Worm (Caenorhabditis elegans) whole organism, L4 larva: ENCODE measurements around the gene cest-5.2.

Experiments
- F37D6.2 ChIP-seq: sonication (generic microtip); optimal IDR thresholded peaks from 2 replicates; lab custom pipeline; 2016; ENCODE audit warnings: mild to moderate bottlenecking, missing genetic modification characterization, missing compliant biosample characterization
- Y5F2A.4 ChIP-seq: fragments of 200-800 bp; sonication (Bioruptor generic); optimal IDR thresholded peaks from 2 replicates; lab custom pipeline; 2018; ENCODE audit warnings: mild to moderate bottlenecking, missing genetic modification characterization, missing compliant biosample characterization
- Y75B8A.6 ChIP-seq: fragments of 200-800 bp; sonication (Bioruptor generic); IDR thresholded peaks from 2 replicates; pipeline ENCODE4 v1.3.6; 2022; ENCODE audit warnings: missing genetic modification reagents, missing genetic modification characterization, missing compliant biosample characterization
- ZK546.5 ChIP-seq, 2 experiments: sonication (generic microtip); optimal IDR thresholded peaks; 2 replicates each; lab custom pipeline; 2017; ENCODE audit warnings: missing biosample characterization in 2 of 2, missing genetic modification characterization in 2 of 2
- ceh-20 ChIP-seq: fragments of 200-800 bp; sonication (Bioruptor generic); IDR thresholded peaks from 2 replicates; pipeline ENCODE4 v1.3.6; 2022; ENCODE audit warnings: missing genetic modification reagents, missing genetic modification characterization, missing compliant biosample characterization
- ceh-32 ChIP-seq: sonication (generic microtip); optimal IDR thresholded peaks from 2 replicates; lab custom pipeline; 2016; ENCODE audit warnings: mild to moderate bottlenecking, missing genetic modification characterization, missing compliant biosample characterization; ENCODE audit not compliant: poor library complexity
- ceh-44 ChIP-seq: fragments of 200-800 bp; sonication (Bioruptor generic); IDR thresholded peaks from 2 replicates; pipeline ENCODE4 v1.3.6; 2022; ENCODE audit warnings: missing genetic modification reagents, missing genetic modification characterization, missing compliant biosample characterization
- cey-2 ChIP-seq: sonication (generic microtip); optimal IDR thresholded peaks from 3 replicates; lab custom pipeline; 2017; ENCODE audit warnings: missing genetic modification characterization, mild to moderate bottlenecking, missing compliant biosample characterization, antibody characterized with exemption, borderline replicate concordance; ENCODE audit not compliant: insufficient read depth
- ctbp-1 ChIP-seq: fragments of 200-800 bp; sonication (Bioruptor generic); IDR thresholded peaks from 2 replicates; pipeline ENCODE4 v1.3.6; 2022; ENCODE audit warnings: missing genetic modification reagents, missing genetic modification characterization, missing compliant biosample characterization
- daf-12 ChIP-seq: fragments of 150-350 bp; optimal IDR thresholded peaks from 2 replicates; lab custom pipeline; 2014; ENCODE audit warnings: missing biosample characterization, missing genetic modification reagents, missing genetic modification characterization
- duxl-1 ChIP-seq: sonication (generic microtip); optimal IDR thresholded peaks from 2 replicates; lab custom pipeline; 2016; ENCODE audit warnings: mild to moderate bottlenecking, missing genetic modification characterization, moderate library complexity, missing compliant biosample characterization; ENCODE audit not compliant: poor library complexity
- fos-1 ChIP-seq: fragments of 150-350 bp; optimal IDR thresholded peaks from 2 replicates; lab custom pipeline; 2014; ENCODE audit warnings: missing biosample characterization, missing genetic modification characterization
- gei-8 ChIP-seq: fragments of 200-800 bp; sonication (Bioruptor generic); optimal IDR thresholded peaks from 2 replicates; lab custom pipeline; 2018; ENCODE audit warnings: mild to moderate bottlenecking, missing genetic modification characterization, missing compliant biosample characterization
- hlh-11 ChIP-seq: fragments of 200-800 bp; sonication (Bioruptor generic); optimal IDR thresholded peaks from 2 replicates; lab custom pipeline; 2018; ENCODE audit warnings: mild to moderate bottlenecking, missing genetic modification characterization, missing compliant biosample characterization
- hmg-1.1 ChIP-seq: fragments of 200-800 bp; sonication (Bioruptor generic); IDR thresholded peaks from 2 replicates; pipeline ENCODE4 v1.3.6; 2022; ENCODE audit warnings: missing genetic modification reagents, missing genetic modification characterization, missing compliant biosample characterization
- lin-29 ChIP-seq: fragments of 200-800 bp; sonication (Bioruptor generic); IDR thresholded peaks from 2 replicates; pipeline ENCODE4 v1.3.6; 2022; ENCODE audit warnings: missing genetic modification reagents, missing genetic modification characterization, missing compliant biosample characterization
- lin-39 ChIP-seq: fragments of 150-350 bp; optimal IDR thresholded peaks from 2 replicates; lab custom pipeline; 2014; ENCODE audit warnings: missing biosample characterization, missing genetic modification reagents, missing genetic modification characterization
- lsy-2 ChIP-seq, 2 experiments: fragments of 150-350 bp in 1 of 2; sonication (generic microtip) in 1 of 2; optimal IDR thresholded peaks; 2 replicates each; lab custom pipeline; 2014 to 2017; ENCODE audit warnings: missing biosample characterization in 2 of 2, missing genetic modification characterization in 2 of 2
- madf-5 ChIP-seq, 2 experiments: fragments of 200-800 bp; sonication (Bioruptor generic); IDR thresholded peaks; 2 replicates each; pipeline ENCODE4 v1.3.6; 2022; ENCODE audit warnings: missing compliant biosample characterization in 2 of 2, missing genetic modification characterization in 2 of 2
- mdt-29 ChIP-seq: fragments of 200-800 bp; sonication (Bioruptor generic); IDR thresholded peaks from 2 replicates; pipeline ENCODE4 v1.3.6; 2022; ENCODE audit warnings: missing genetic modification reagents, missing genetic modification characterization, missing compliant biosample characterization
- mxl-2 ChIP-seq: fragments of 200-800 bp; sonication (Bioruptor generic); conservative IDR thresholded peaks from 2 replicates; pipeline ENCODE4 v1.3.6; 2022; ENCODE audit warnings: missing genetic modification reagents, missing genetic modification characterization, missing compliant biosample characterization
- mxl-3 ChIP-seq: fragments of 200-800 bp; sonication (Bioruptor generic); optimal IDR thresholded peaks from 2 replicates; lab custom pipeline; 2018; ENCODE audit warnings: mild to moderate bottlenecking, missing genetic modification characterization, missing compliant biosample characterization
- nhr-10 ChIP-seq: fragments of 150-350 bp; optimal IDR thresholded peaks from 2 replicates; lab custom pipeline; 2014; ENCODE audit warnings: missing biosample characterization, missing genetic modification characterization
- nhr-102 ChIP-seq: sonication (generic microtip); optimal IDR thresholded peaks from 2 replicates; lab custom pipeline; 2016; ENCODE audit warnings: mild to moderate bottlenecking, missing genetic modification characterization, moderate library complexity, missing compliant biosample characterization
- nhr-237 ChIP-seq: sonication (generic microtip); optimal IDR thresholded peaks from 2 replicates; lab custom pipeline; 2017; ENCODE audit warnings: missing biosample characterization, missing genetic modification characterization
- nhr-25 ChIP-seq: sonication (generic microtip); optimal IDR thresholded peaks from 2 replicates; lab custom pipeline; 2017; ENCODE audit warnings: missing genetic modification characterization, mild to moderate bottlenecking, missing compliant biosample characterization, antibody characterized with exemption, moderate library complexity, borderline replicate concordance; ENCODE audit not compliant: insufficient read depth
- nhr-28 ChIP-seq: fragments of 150-350 bp; optimal IDR thresholded peaks from 2 replicates; lab custom pipeline; 2014; ENCODE audit warnings: missing biosample characterization, missing genetic modification characterization
- nhr-41 ChIP-seq: fragments of 200-800 bp; sonication (Bioruptor generic); IDR thresholded peaks from 2 replicates; pipeline ENCODE4 v1.3.6; 2022; ENCODE audit warnings: missing genetic modification reagents, missing genetic modification characterization, missing compliant biosample characterization
- nhr-48 ChIP-seq: sonication (generic microtip); optimal IDR thresholded peaks from 2 replicates; lab custom pipeline; 2016; ENCODE audit warnings: mild to moderate bottlenecking, missing genetic modification characterization, missing compliant biosample characterization
- nhr-76 ChIP-seq: fragments of 150-350 bp; optimal IDR thresholded peaks from 2 replicates; lab custom pipeline; 2014; ENCODE audit warnings: missing biosample characterization, missing genetic modification characterization
- rbr-2 ChIP-seq: sonication (generic microtip); optimal IDR thresholded peaks from 2 replicates; lab custom pipeline; 2016; ENCODE audit warnings: missing genotype, missing genetic modification characterization, missing compliant biosample characterization
- saeg-2 ChIP-seq: fragments of 200-800 bp; sonication (Bioruptor generic); IDR thresholded peaks from 2 replicates; pipeline ENCODE4 v1.3.6; 2022; ENCODE audit warnings: missing genetic modification reagents, missing genetic modification characterization, missing compliant biosample characterization
- set-16 ChIP-seq: fragments of 200-800 bp; sonication (Bioruptor generic); IDR thresholded peaks from 2 replicates; pipeline ENCODE4 v1.3.6; 2022; ENCODE audit warnings: missing genetic modification reagents, missing genetic modification characterization, missing compliant biosample characterization
- spr-1 ChIP-seq: sonication (generic microtip); optimal IDR thresholded peaks from 2 replicates; lab custom pipeline; 2016; ENCODE audit warnings: mild to moderate bottlenecking, missing genetic modification characterization, missing compliant biosample characterization
- tag-97 ChIP-seq: fragments of 200-800 bp; sonication (Bioruptor generic); IDR thresholded peaks from 2 replicates; pipeline ENCODE4 v1.3.6; 2022; ENCODE audit warnings: missing genetic modification characterization, missing compliant biosample characterization
- tra-1 ChIP-seq: fragments of 200-800 bp; sonication (Bioruptor generic); IDR thresholded peaks from 2 replicates; pipeline ENCODE4 v1.3.6; 2022; ENCODE audit warnings: missing genetic modification reagents, missing genetic modification characterization, missing compliant biosample characterization
- ztf-11 ChIP-seq: fragments of 150-350 bp; optimal IDR thresholded peaks from 2 replicates; lab custom pipeline; 2014; ENCODE audit warnings: missing biosample characterization, missing genetic modification characterization

Gene cest-5.2

DNA sequence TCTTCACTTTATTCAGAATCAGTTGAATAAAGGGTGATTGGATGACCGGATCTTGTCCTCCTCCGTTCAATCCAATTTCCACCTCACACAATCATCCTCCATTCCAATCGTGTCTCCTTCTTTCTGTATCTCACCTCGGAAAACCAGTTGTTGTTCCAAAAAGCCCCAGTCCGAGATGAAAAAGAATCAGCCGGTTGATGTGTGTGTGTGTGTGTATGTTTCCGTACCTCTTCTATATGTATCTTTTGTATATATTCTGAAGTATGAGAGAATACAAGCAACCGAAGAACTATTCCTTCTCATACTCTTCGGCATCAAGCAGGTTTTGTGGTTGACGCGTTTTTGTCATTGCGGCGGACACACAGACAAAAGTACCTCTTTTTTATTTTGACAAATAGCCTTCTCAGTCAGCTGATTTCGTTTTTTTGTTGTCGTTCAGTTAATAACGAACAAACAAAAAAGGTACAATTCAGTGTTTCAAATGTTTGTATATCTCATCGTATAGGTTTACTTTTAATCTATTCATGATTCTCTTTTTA, 26.0 kb upstream of the cest-5.2 start:
- no peak for TF ChIP-seq tra-1
- TF ChIP-seq spr-1 (tag; lab: Kevin White, UChicago) = peak; percentile 11
- no peak for TF ChIP-seq madf-5 (GFP tag; IDR thresholded peaks at IDR 0.05; lab: Robert Waterston, UW)
- no peak for TF ChIP-seq set-16 (GFP tag; lab: Robert Waterston, UW)
- TF ChIP-seq cey-2 = peak; percentile 31
- no peak for TF ChIP-seq hmg-1.1
- peak; percentile 61 for TF ChIP-seq hlh-11 (tag; lab: Kevin White, UChicago)
- no peak for TF ChIP-seq ZK546.5 (tag; optimal IDR thresholded peaks at IDR 0.05; lab: Kevin White, UChicago)
- peak; percentile 21 for TF ChIP-seq mxl-3 (GFP tag; lab: Kevin White, UChicago)
- peak; percentile 39 for TF ChIP-seq nhr-48
- peak; percentile 50 for TF ChIP-seq nhr-28 (tag; lab: Kevin White, UChicago)
- TF ChIP-seq Y75B8A.6 (GFP tag; lab: Robert Waterston, UW) = no peak

DNA sequence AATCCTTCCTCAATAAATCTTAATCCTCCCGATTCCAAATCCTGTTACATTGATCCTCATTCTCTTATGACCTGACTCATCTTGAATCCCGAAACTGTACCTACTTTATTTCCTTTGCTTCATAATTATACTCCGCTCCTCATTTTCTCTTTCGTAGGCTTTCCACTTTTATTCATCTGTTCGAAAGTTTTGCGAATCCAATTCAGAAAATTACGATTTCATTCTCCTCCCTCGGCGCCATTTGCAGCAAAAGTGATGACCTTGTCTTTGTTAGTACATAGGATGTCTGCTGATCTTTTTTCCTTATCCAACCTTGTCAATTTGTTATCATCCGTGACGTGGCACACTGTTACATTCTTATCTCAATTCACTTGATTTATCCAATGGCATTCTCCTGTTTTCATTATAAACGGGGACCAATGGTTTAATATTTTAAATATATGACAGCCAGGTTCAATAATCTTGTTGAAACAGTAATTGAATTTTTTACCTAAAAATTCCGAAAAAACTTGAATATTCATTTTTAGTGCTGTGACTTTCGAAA, 24.8 kb upstream of the cest-5.2 start:
- TF ChIP-seq nhr-41 (GFP tag; lab: Robert Waterston, UW) (no peak), tag-97 (GFP tag; lab: Robert Waterston, UW) (no peak), Y5F2A.4 (GFP tag; lab: Kevin White, UChicago) (no peak), fos-1 (tag; lab: Kevin White, UChicago) (no peak), nhr-25 (tag; lab: Kevin White, UChicago) (no peak), duxl-1 (tag; lab: Kevin White, UChicago) (no peak), mdt-29 (GFP tag; lab: Robert Waterston, UW) (no peak), nhr-28 (tag; lab: Kevin White, UChicago) (peak; percentile 20), gei-8 (GFP tag; lab: Kevin White, UChicago) (no peak)

DNA sequence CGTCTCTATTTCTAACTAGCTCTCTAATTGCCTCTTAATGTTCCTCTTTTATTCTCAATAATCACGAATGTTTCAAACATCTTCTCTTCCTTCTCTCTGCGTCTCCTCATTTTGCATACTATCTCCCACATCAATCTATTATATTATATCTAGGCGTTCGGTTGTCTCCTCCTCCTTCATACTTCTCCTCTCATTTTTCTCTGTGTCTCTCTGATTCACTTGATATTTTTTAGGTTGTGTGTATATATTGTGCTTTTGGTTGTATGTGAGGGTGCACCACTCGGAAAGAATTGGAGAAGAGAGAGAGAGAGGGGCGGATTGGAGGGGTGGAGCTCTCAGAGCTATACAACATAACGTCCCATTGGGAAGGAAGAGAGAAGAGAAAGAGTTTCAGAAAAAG, 20.9 kb upstream of the cest-5.2 start:
- TF ChIP-seq mxl-2 (no peak), lsy-2 (tag; optimal IDR thresholded peaks at IDR 0.05; lab: Kevin White, UChicago) (peak in 1 of 2 experiments; percentile 32), saeg-2 (GFP tag; lab: Robert Waterston, UW) (no peak), rbr-2 (tag; lab: Kevin White, UChicago) (peak; percentile 19)
- TF ChIP-seq, all 104 proteins: peak for 2

DNA sequence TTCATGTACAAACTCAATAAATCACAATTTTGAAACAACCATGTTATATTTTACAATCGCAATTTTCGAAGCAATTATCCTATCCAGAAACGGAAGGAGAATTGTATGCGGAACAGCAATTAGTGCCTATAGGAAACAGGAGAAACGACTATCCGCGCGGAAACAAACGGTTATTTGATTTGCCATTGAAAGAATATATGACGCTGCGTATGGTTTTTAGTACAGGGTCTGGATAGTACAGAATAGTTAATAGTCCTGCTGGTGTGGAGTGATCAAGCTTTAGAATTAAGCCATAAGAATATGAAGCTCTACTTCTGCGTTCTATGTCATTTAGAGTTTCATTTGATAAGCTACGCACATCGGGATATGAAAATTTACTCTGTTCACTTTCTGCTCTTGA, 19.2 kb upstream of the cest-5.2 start:
- no peak for TF ChIP-seq lin-29 (GFP tag; lab: Robert Waterston, UW)
- no peak for TF ChIP-seq ztf-11 (tag; lab: Kevin White, UChicago)
- TF ChIP-seq set-16 (GFP tag; lab: Robert Waterston, UW) = no peak
- no peak for TF ChIP-seq nhr-41 (GFP tag; lab: Robert Waterston, UW)
- no peak for TF ChIP-seq F37D6.2 (tag; lab: Kevin White, UChicago)
- no peak for TF ChIP-seq daf-12 (tag; lab: Kevin White, UChicago)
- TF ChIP-seq ceh-20 (GFP tag; lab: Robert Waterston, UW) = no peak
- TF ChIP-seq ceh-32 = no peak
- TF ChIP-seq ctbp-1 (GFP tag; lab: Robert Waterston, UW) = no peak
- TF ChIP-seq nhr-237 (tag; lab: Kevin White, UChicago) = no peak
- no peak for TF ChIP-seq lin-39
- no peak for TF ChIP-seq ceh-44 (GFP tag; lab: Robert Waterston, UW)
- TF ChIP-seq nhr-102 (tag; lab: Kevin White, UChicago) = no peak
- no peak for TF ChIP-seq nhr-76 (tag; lab: Kevin White, UChicago)
- TF ChIP-seq hlh-11 (tag; lab: Kevin White, UChicago) = no peak
- no peak for TF ChIP-seq madf-5 (GFP tag; IDR thresholded peaks at IDR 0.05; lab: Robert Waterston, UW)
- TF ChIP-seq nhr-10 = no peak
